Fruit fly (Drosophila melanogaster): ENCODE results near the gene mtgo.

Gene mtgo

dm6 chr2L:16620384-16620908, 75.6 kb downstream of the mtgo start:
- TF ChIP-seq sr (GFP tag; IDR thresholded peaks at IDR 0.05): no peak
- TF ChIP-seq CG2116 (GFP tag; optimal IDR thresholded peaks at IDR 0.05): peak; percentile 11
- peak; percentile 80 for TF ChIP-seq CG6254 (GFP tag; optimal IDR thresholded peaks at IDR 0.05)
- TF ChIP-seq Rx (GFP tag; IDR thresholded peaks at IDR 0.05): peak; percentile 57; the same call in 1 of the 2 replicates
- TF ChIP-seq row (GFP tag; IDR thresholded peaks at IDR 0.05): peak; percentile 74
- peak; percentile 90 for TF ChIP-seq Ssrp (tag; optimal IDR thresholded peaks at IDR 0.05)
- TF ChIP-seq CG18599 (GFP tag; optimal IDR thresholded peaks at IDR 0.05): peak; percentile 68
- no peak; the same call in 1 of the 2 replicates for TF ChIP-seq seq (GFP tag; IDR thresholded peaks at IDR 0.05)
- peak; percentile 24 for TF ChIP-seq sd (tag; optimal IDR thresholded peaks at IDR 0.05)
- no peak for TF ChIP-seq unc-4 (GFP tag; IDR thresholded peaks at IDR 0.05; ENCODE audit: partially characterized antibody)
- TF ChIP-seq crc (GFP tag; optimal IDR thresholded peaks at IDR 0.05): peak; percentile 32
- TF ChIP-seq CG12299 (tag; optimal IDR thresholded peaks at IDR 0.05): no peak
- peak; percentile 19 for TF ChIP-seq gcm (GFP tag; optimal IDR thresholded peaks at IDR 0.05)
- no peak for TF ChIP-seq Atf-2 (GFP tag; optimal IDR thresholded peaks at IDR 0.05)
- no peak for TF ChIP-seq ftz-f1 (GFP tag; optimal IDR thresholded peaks at IDR 0.05)
- TF ChIP-seq CG4328 (GFP tag; optimal IDR thresholded peaks at IDR 0.05): peak; percentile 25
- peak; percentile 58 for TF ChIP-seq CG4404 (GFP tag; IDR thresholded peaks at IDR 0.05)
- peak; percentile 75 for TF ChIP-seq zen (tag; optimal IDR thresholded peaks at IDR 0.05)
- TF ChIP-seq psq (GFP tag; optimal IDR thresholded peaks at IDR 0.05): peak; percentile 15
- TF ChIP-seq toy (GFP tag; IDR thresholded peaks at IDR 0.05): no peak
- TF ChIP-seq jumu (GFP tag; optimal IDR thresholded peaks at IDR 0.05): peak; percentile 23
- no peak for TF ChIP-seq CG34376 (GFP tag; optimal IDR thresholded peaks at IDR 0.05)
- peak; percentile 83 for TF ChIP-seq CG6689 (GFP tag; IDR thresholded peaks at IDR 0.05)
- TF ChIP-seq CkIIα-i1 (GFP tag; IDR thresholded peaks at IDR 0.05): no peak
- TF ChIP-seq lov (optimal IDR thresholded peaks at IDR 0.05): no peak
- TF ChIP-seq lov (GFP tag; IDR thresholded peaks at IDR 0.05): peak; percentile 65; the same call in 1 of the 3 replicates
- TF ChIP-seq Ets65A (GFP tag): peak; percentile 94
- TF ChIP-seq CoRest (tag; optimal IDR thresholded peaks at IDR 0.05): peak; percentile 85
- no peak for TF ChIP-seq bowl (GFP tag; IDR thresholded peaks at IDR 0.05)
- no peak for TF ChIP-seq Bgb (GFP tag; IDR thresholded peaks at IDR 0.05; ENCODE audit: partially characterized antibody)
- 0 out of 3 replicates have a peak, but pooled peaks have one; percentile 20 for TF ChIP-seq B-H1 (GFP tag; IDR thresholded peaks at IDR 0.05)
- peak; percentile 57 for TF ChIP-seq Fer1 (GFP tag; optimal IDR thresholded peaks at IDR 0.05)
- TF ChIP-seq Adf1 (GFP tag; IDR thresholded peaks at IDR 0.05): no peak
- no peak for TF ChIP-seq cg (GFP tag; optimal IDR thresholded peaks at IDR 0.05)
- TF ChIP-seq lbe (GFP tag; optimal IDR thresholded peaks at IDR 0.05): peak; percentile 43
- peak; percentile 77 for TF ChIP-seq bcd (GFP tag; optimal IDR thresholded peaks at IDR 0.05)
- TF ChIP-seq Hmr (GFP tag; optimal IDR thresholded peaks at IDR 0.05): no peak
- peak; percentile 31 for TF ChIP-seq Jarid2 (GFP tag; optimal IDR thresholded peaks at IDR 0.05)
- TF ChIP-seq Sin3A (optimal IDR thresholded peaks at IDR 0.05): no peak
- TF ChIP-seq Atf6 (GFP tag; IDR thresholded peaks at IDR 0.05): peak; percentile 36; the same call in 1 of the 2 replicates
- TF ChIP-seq danr (GFP tag; IDR thresholded peaks at IDR 0.05): peak; percentile 57
- TF ChIP-seq Nf-YA (GFP tag; IDR thresholded peaks at IDR 0.05): peak; percentile 64; the same call in 1 of the 2 replicates
- TF ChIP-seq pan (optimal IDR thresholded peaks at IDR 0.05): no peak
- peak in 1 of 2 experiments; percentile 67 for TF ChIP-seq pan (GFP tag; optimal IDR thresholded peaks at IDR 0.05 in 1 of 2, IDR thresholded peaks at IDR 0.05 in 1 of 2)
- TF ChIP-seq Neu2 (GFP tag; optimal IDR thresholded peaks at IDR 0.05; ENCODE audit: borderline replicate concordance): no peak
- peak; percentile 58; the same call in 1 of the 3 replicates for TF ChIP-seq Optix (GFP tag; IDR thresholded peaks at IDR 0.05)
- TF ChIP-seq pros (GFP tag; optimal IDR thresholded peaks at IDR 0.05): no peak
- peak; percentile 87 for TF ChIP-seq CG15601 (tag; optimal IDR thresholded peaks at IDR 0.05)
- peak; percentile 34; the same call in 1 of the 2 replicates for TF ChIP-seq CG4730 (GFP tag; IDR thresholded peaks at IDR 0.05)
- TF ChIP-seq Pdp1 (GFP tag; optimal IDR thresholded peaks at IDR 0.05): peak in 1 of 2 experiments; percentile 72
- peak; percentile 59 for TF ChIP-seq CG18619 (GFP tag; optimal IDR thresholded peaks at IDR 0.05)

All from whole organism, embryonic.